Worm (Caenorhabditis elegans) whole organism, young adult: ENCODE results near the gene nep-15.

Experiments used
- B0035.1 ChIP-seq: sonication (generic microtip); optimal IDR thresholded peaks from 2 replicates; lab custom pipeline; 2016; ENCODE audit warnings: missing genetic modification characterization, mild to moderate bottlenecking, missing compliant biosample characterization, missing genotype, missing genetic modification reagents
- B0261.1 ChIP-seq: sonication (generic microtip); optimal IDR thresholded peaks from 2 replicates; lab custom pipeline; 2016; ENCODE audit warnings: mild to moderate bottlenecking, missing genetic modification characterization, moderate library complexity, missing compliant biosample characterization
- C17E4.6 ChIP-seq: fragments of 200-800 bp; sonication (Bioruptor generic); IDR thresholded peaks from 2 replicates; pipeline ENCODE4 v1.3.6; 2022; ENCODE audit warnings: missing genetic modification reagents, missing genetic modification characterization, missing compliant biosample characterization
- F55B11.4 ChIP-seq: sonication (generic microtip); optimal IDR thresholded peaks from 2 replicates; lab custom pipeline; 2016; ENCODE audit warnings: missing compliant biosample characterization, missing genetic modification characterization, borderline replicate concordance; ENCODE audit not compliant: insufficient read depth
- Y53G8AR.9 ChIP-seq: fragments of 200-800 bp; sonication (Bioruptor generic); conservative IDR thresholded peaks from 2 replicates; pipeline ENCODE4 v1.3.6; 2022; ENCODE audit warnings: missing genetic modification reagents, missing genetic modification characterization, missing compliant biosample characterization
- aptf-2 ChIP-seq: fragments of 200-800 bp; sonication (Bioruptor generic); conservative IDR thresholded peaks from 2 replicates; pipeline ENCODE4 v1.3.6; 2022; ENCODE audit warnings: missing genetic modification reagents, missing genetic modification characterization, missing compliant biosample characterization
- attf-5 ChIP-seq: fragments of 200-800 bp; sonication (Bioruptor generic); optimal IDR thresholded peaks from 2 replicates; lab custom pipeline; 2018; ENCODE audit warnings: mild to moderate bottlenecking, missing genetic modification characterization, missing compliant biosample characterization
- bed-1 ChIP-seq: fragments of 200-800 bp; sonication (Bioruptor generic); IDR thresholded peaks from 2 replicates; pipeline ENCODE4 v1.3.6; 2022; ENCODE audit warnings: missing genetic modification reagents, missing genetic modification characterization, missing compliant biosample characterization
- ceh-100 ChIP-seq: fragments of 200-800 bp; sonication (Bioruptor generic); IDR thresholded peaks from 2 replicates; pipeline ENCODE4 v1.3.6; 2022; ENCODE audit warnings: missing genetic modification reagents, missing genetic modification characterization, missing compliant biosample characterization
- ceh-79 ChIP-seq: sonication (generic microtip); optimal IDR thresholded peaks from 2 replicates; lab custom pipeline; 2017; ENCODE audit warnings: mild to moderate bottlenecking, missing genetic modification characterization, missing compliant biosample characterization
- chd-7 ChIP-seq: sonication (generic microtip); optimal IDR thresholded peaks from 2 replicates; lab custom pipeline; 2016; ENCODE audit warnings: mild to moderate bottlenecking, missing genetic modification characterization, moderate library complexity, missing compliant biosample characterization
- die-1 ChIP-seq: sonication (generic microtip); optimal IDR thresholded peaks from 2 replicates; lab custom pipeline; 2016; ENCODE audit warnings: missing genotype, mild to moderate bottlenecking, missing genetic modification characterization, missing compliant biosample characterization
- dox-1 ChIP-seq: fragments of 200-800 bp; sonication (Bioruptor generic); IDR thresholded peaks from 2 replicates; pipeline ENCODE4 v1.3.6; 2022; ENCODE audit warnings: missing genetic modification reagents, missing genetic modification characterization, missing compliant biosample characterization
- dpff-1 ChIP-seq: sonication (generic microtip); optimal IDR thresholded peaks from 2 replicates; lab custom pipeline; 2017; ENCODE audit warnings: mild to moderate bottlenecking, missing genetic modification characterization, missing compliant biosample characterization
- efl-1 ChIP-seq: fragments of 150-350 bp; optimal IDR thresholded peaks from 2 replicates; lab custom pipeline; 2014; ENCODE audit warnings: missing biosample characterization, missing genetic modification reagents, missing genetic modification characterization
- egrh-3 ChIP-seq: fragments of 200-800 bp; sonication (Bioruptor generic); IDR thresholded peaks from 2 replicates; pipeline ENCODE4 v1.3.6; 2022; ENCODE audit warnings: missing genetic modification reagents, missing genetic modification characterization, missing compliant biosample characterization
- ekl-4 ChIP-seq: fragments of 200-800 bp; sonication (Bioruptor generic); IDR thresholded peaks from 2 replicates; pipeline ENCODE4 v1.3.6; 2022; ENCODE audit warnings: missing genetic modification reagents, missing genetic modification characterization, missing compliant biosample characterization
- ets-4 ChIP-seq: fragments of 200-800 bp; sonication (Bioruptor generic); optimal IDR thresholded peaks from 2 replicates; lab custom pipeline; 2018; ENCODE audit warnings: mild to moderate bottlenecking, missing genetic modification characterization, missing compliant biosample characterization
- gei-17 ChIP-seq: fragments of 200-800 bp; sonication (Bioruptor generic); optimal IDR thresholded peaks from 2 replicates; lab custom pipeline; 2018; ENCODE audit warnings: mild to moderate bottlenecking, missing genetic modification characterization, missing compliant biosample characterization
- hsf-1 ChIP-seq: fragments of 200-800 bp; sonication (Bioruptor generic); IDR thresholded peaks from 2 replicates; pipeline ENCODE4 v1.3.6; 2022; ENCODE audit warnings: missing genetic modification reagents, missing genetic modification characterization, missing compliant biosample characterization
- lag-1 ChIP-seq: fragments of 200-800 bp; sonication (Bioruptor generic); IDR thresholded peaks from 2 replicates; pipeline ENCODE4 v1.3.6; 2022; ENCODE audit warnings: missing genetic modification reagents, missing genetic modification characterization, missing compliant biosample characterization
- madf-6 ChIP-seq: fragments of 200-800 bp; sonication (Bioruptor generic); IDR thresholded peaks from 2 replicates; pipeline ENCODE4 v1.3.6; 2022; ENCODE audit warnings: missing genetic modification reagents, missing genetic modification characterization, missing compliant biosample characterization
- mcd-1 ChIP-seq: fragments of 200-800 bp; sonication (Bioruptor generic); IDR thresholded peaks from 2 replicates; pipeline ENCODE4 v1.3.6; 2022; ENCODE audit warnings: missing genetic modification reagents, missing genetic modification characterization, missing compliant biosample characterization
- nhr-120 ChIP-seq: fragments of 200-800 bp; sonication (Bioruptor generic); IDR thresholded peaks from 2 replicates; pipeline ENCODE4 v1.3.6; 2022; ENCODE audit warnings: missing genetic modification characterization, missing compliant biosample characterization
- nhr-80 ChIP-seq: sonication (generic microtip); optimal IDR thresholded peaks from 2 replicates; lab custom pipeline; 2016; ENCODE audit warnings: missing genetic modification characterization, missing compliant biosample characterization
- sea-2 ChIP-seq: fragments of 200-800 bp; sonication (Bioruptor generic); IDR thresholded peaks from 2 replicates; pipeline ENCODE4 v1.3.6; 2022; ENCODE audit warnings: missing genetic modification characterization, missing compliant biosample characterization
- snpc-1.3 ChIP-seq: sonication (generic microtip); optimal IDR thresholded peaks from 2 replicates; lab custom pipeline; 2017; ENCODE audit warnings: missing genetic modification characterization, mild to moderate bottlenecking, missing compliant biosample characterization, antibody characterized with exemption, moderate library complexity, missing genotype, missing genetic modification reagents; ENCODE audit not compliant: insufficient read depth
- somi-1 ChIP-seq: fragments of 200-800 bp; sonication (Bioruptor generic); optimal IDR thresholded peaks from 2 replicates; lab custom pipeline; 2018; ENCODE audit warnings: mild to moderate bottlenecking, missing genetic modification characterization, missing compliant biosample characterization
- sptf-2 ChIP-seq: fragments of 200-800 bp; sonication (Bioruptor generic); optimal IDR thresholded peaks from 2 replicates; lab custom pipeline; 2018; ENCODE audit warnings: mild to moderate bottlenecking, missing genetic modification characterization, missing compliant biosample characterization
- tbx-9 ChIP-seq: sonication (generic microtip); optimal IDR thresholded peaks from 2 replicates; lab custom pipeline; 2016; ENCODE audit warnings: borderline replicate concordance, missing genetic modification characterization, inconsistent platforms, missing compliant biosample characterization
- ztf-18 ChIP-seq: sonication (generic microtip); optimal IDR thresholded peaks from 2 replicates; lab custom pipeline; 2016; ENCODE audit warnings: missing genotype, mild to moderate bottlenecking, missing genetic modification characterization, missing compliant biosample characterization
- ztf-25 ChIP-seq: fragments of 200-800 bp; sonication (Bioruptor generic); IDR thresholded peaks from 2 replicates; pipeline ENCODE4 v1.3.6; 2022; ENCODE audit warnings: missing genetic modification reagents, missing genetic modification characterization, missing compliant biosample characterization

Gene nep-15

ce11 chrX:8371906-8372305, at the start of gene nep-15:
nep-15 (plus strand) TSS chrX:8372206.
- TF ChIP-seq die-1 (no peak), dpff-1 (no peak), ztf-25 (no peak), ets-4 (GFP tag; lab: Kevin White, UChicago) (no peak), chd-7 (tag; lab: Kevin White, UChicago) (no peak)
- TF ChIP-seq, all 124 proteins: peak for 0

ce11 chrX:8323371-8323770, 48.6 kb upstream of the nep-15 start, which contains the start of gene R09F10.1:
R09F10.1 (plus strand) TSS chrX:8323592.
- no peak for TF ChIP-seq ceh-100
- TF ChIP-seq dox-1 (GFP tag; lab: Robert Waterston, UW) = peak; percentile 14; the same call in 1 of the 2 replicates
- peak; percentile 72 for TF ChIP-seq nhr-80 (tag; lab: Kevin White, UChicago)

DNA sequence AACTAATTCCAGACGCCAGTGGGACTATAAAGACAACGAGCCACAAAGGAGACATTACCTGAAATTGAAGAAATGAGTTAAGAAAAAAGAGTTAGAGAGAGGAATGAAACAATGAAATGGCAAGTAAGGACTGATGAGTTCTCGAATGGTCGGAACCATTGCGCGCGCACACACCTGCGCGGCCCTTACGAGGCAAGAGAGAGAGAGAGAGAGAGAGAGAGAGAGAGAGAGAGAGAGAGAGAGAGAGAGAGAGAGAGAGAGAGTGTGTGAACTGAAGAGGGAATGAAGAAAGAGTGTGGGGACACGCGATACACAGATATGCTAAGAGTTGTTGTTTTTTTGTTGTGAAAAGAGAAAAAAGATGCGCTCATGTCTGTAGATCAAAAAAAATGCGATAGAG, 45.6 kb upstream of the nep-15 start, which contains the start of gene R09F10.8:
Gene R09F10.8 (minus strand): TSS at position 58 of the 400 bp plus-strand sequence.
- TF ChIP-seq egrh-3 (GFP tag; lab: Robert Waterston, UW) = no peak
- TF ChIP-seq ceh-79 (tag; lab: Kevin White, UChicago) = no peak
- TF ChIP-seq madf-6 = peak; percentile 45; the same call in 1 of the 2 replicates
- TF ChIP-seq bed-1 (GFP tag; lab: Robert Waterston, UW) = no peak
- TF ChIP-seq dox-1 (GFP tag; lab: Robert Waterston, UW) = peak; percentile 41; the same call in 1 of the 2 replicates
- TF ChIP-seq efl-1 (GFP tag; lab: Kevin White, UChicago) = peak; percentile 32
- TF ChIP-seq aptf-2 (GFP tag; lab: Robert Waterston, UW) = no peak
- TF ChIP-seq ekl-4 = no peak
- TF ChIP-seq, all 124 proteins: peak for 3

DNA sequence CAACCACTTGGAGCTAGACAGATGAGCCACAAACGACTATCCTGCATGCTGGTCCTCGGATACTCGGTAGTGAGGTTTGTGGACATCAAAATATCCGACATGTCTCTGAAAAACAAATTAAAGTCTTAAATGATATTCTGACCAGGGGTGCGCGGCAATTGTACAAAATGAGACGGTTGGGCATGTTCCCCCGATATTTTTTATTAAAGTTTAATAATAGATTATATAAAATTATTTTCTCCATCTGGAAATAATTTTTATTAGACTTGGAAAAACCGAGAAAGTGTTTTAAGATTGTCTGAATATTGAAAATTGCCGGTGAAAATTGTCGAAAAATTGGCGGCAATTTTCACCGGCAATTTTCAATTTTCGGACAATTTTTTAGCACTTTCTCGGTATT, 44.2 kb upstream of the nep-15 start, which contains the start of gene F55E10.4:
Gene F55E10.4 (minus strand): TSS at position 101 of the 400 bp plus-strand sequence.
- no peak for TF ChIP-seq gei-17 (GFP tag; lab: Kevin White, UChicago)
- no peak for TF ChIP-seq somi-1 (GFP tag; lab: Kevin White, UChicago)
- no peak for TF ChIP-seq die-1
- no peak for TF ChIP-seq hsf-1 (GFP tag; lab: Robert Waterston, UW)

ce11 chrX:8340393-8340792, 31.6 kb upstream of the nep-15 start, which contains the start of gene F55E10.2:
F55E10.2 (plus strand) TSS chrX:8340693.
- no peak for TF ChIP-seq snpc-1.3 (tag; lab: Kevin White, UChicago)
- TF ChIP-seq F55B11.4 (tag; lab: Kevin White, UChicago) = no peak
- no peak for TF ChIP-seq attf-5 (GFP tag; lab: Kevin White, UChicago)
- TF ChIP-seq B0261.1 (tag; lab: Kevin White, UChicago) = no peak
- TF ChIP-seq ztf-18 = no peak
- no peak for TF ChIP-seq chd-7 (tag; lab: Kevin White, UChicago)
- TF ChIP-seq C17E4.6 (GFP tag; lab: Robert Waterston, UW) = no peak
- no peak for TF ChIP-seq sea-2
- TF ChIP-seq B0035.1 = no peak
- TF ChIP-seq nhr-120 (GFP tag; lab: Robert Waterston, UW) = no peak
- no peak for TF ChIP-seq madf-6

DNA sequence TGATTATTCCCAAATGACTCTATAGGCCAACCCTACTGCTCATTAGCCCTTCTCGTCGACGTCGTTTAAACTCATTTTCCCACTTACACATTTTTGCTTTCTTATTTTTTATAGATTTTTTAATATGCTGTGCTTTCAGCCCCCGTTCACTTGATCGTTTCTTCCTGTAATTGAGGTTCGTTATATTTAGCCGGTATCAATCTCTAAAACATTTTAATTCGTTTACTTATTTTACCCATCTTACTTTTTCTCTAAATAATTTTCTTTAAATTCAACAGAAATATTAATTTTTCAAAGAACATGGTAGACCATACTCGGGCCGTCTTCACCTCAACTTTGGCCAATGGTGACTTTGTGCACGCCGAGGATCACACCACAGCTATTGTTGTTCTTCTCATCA, 30.3 kb upstream of the nep-15 start, which contains the start of gene F55E10.1:
Gene F55E10.1 (plus strand): TSS at position 301 of the 400 bp plus-strand sequence.
- TF ChIP-seq sptf-2 = no peak
- no peak for TF ChIP-seq mcd-1 (GFP tag; lab: Robert Waterston, UW)
- TF ChIP-seq Y53G8AR.9 (GFP tag; lab: Robert Waterston, UW) = no peak
- no peak for TF ChIP-seq lag-1
- TF ChIP-seq ceh-100 = no peak
- no peak for TF ChIP-seq tbx-9 (tag; lab: Kevin White, UChicago)
- TF ChIP-seq, all 124 proteins: peak for 0
